Fruit fly (Drosophila melanogaster) whole organism, adult: Measurements from ENCODE around the gene ND-B16.6.
"Not testable (repeated sequence)": the region's sequence is repeated elsewhere in the genome, so short reads cannot be mapped to it uniquely, and the experiment has no call there.

ENCODE experiments used
- CG14711 ChIP-seq: fragments of 200-800 bp; sonication (Bioruptor generic); optimal IDR thresholded peaks from 2 replicates; lab custom pipeline; 2018; ENCODE audit warnings: missing biosample characterization, mild to moderate bottlenecking, missing genetic modification characterization, moderate library complexity
- CG33017 ChIP-seq: fragments of 200-800 bp; sonication (Bioruptor generic); optimal IDR thresholded peaks from 2 replicates; lab custom pipeline; 2018; ENCODE audit warnings: missing biosample characterization, mild to moderate bottlenecking, missing genetic modification characterization, moderate library complexity
- CG5204 ChIP-seq: fragments of 200-800 bp; sonication (Bioruptor generic); optimal IDR thresholded peaks from 2 replicates; lab custom pipeline; 2016; ENCODE audit warnings: missing biosample characterization, missing genetic modification characterization
- Clk ChIP-seq: fragments of 200-800 bp; sonication (Bioruptor generic); optimal IDR thresholded peaks from 2 replicates; lab custom pipeline; 2017; ENCODE audit warnings: missing biosample characterization, missing genetic modification characterization
- Crg-1 ChIP-seq: fragments of 200-800 bp; sonication (Bioruptor generic); optimal IDR thresholded peaks from 2 replicates; lab custom pipeline; 2016; ENCODE audit warnings: missing biosample characterization, missing genetic modification characterization
- Mnt ChIP-seq: fragments of 200-800 bp; sonication (Bioruptor generic); optimal IDR thresholded peaks from 2 replicates; lab custom pipeline; 2016; ENCODE audit warnings: missing biosample characterization, mild to moderate bottlenecking, missing genetic modification characterization
- cic ChIP-seq: fragments of 200-800 bp; sonication (Bioruptor generic); optimal IDR thresholded peaks from 2 replicates; lab custom pipeline; 2017; ENCODE audit warnings: missing biosample characterization, mild to moderate bottlenecking, missing genetic modification characterization, moderate library complexity
- cnc ChIP-seq, 2 experiments: fragments of >200 bp; optimal IDR thresholded peaks; 2 replicates each; lab custom pipeline; 2017
- kay ChIP-seq: fragments of 200-800 bp; sonication (Bioruptor generic); peaks from one replicate; lab custom pipeline; 2016; ENCODE audit warnings: missing biosample characterization, missing genetic modification characterization, borderline replicate concordance
- ovo ChIP-seq: fragments of 200-800 bp; sonication (Bioruptor generic); optimal IDR thresholded peaks from 2 replicates; lab custom pipeline; 2016; ENCODE audit warnings: missing biosample characterization, missing genetic modification characterization
- pad ChIP-seq: fragments of 200-800 bp; sonication (Bioruptor generic); optimal IDR thresholded peaks from 3 replicates; lab custom pipeline; 2017; ENCODE audit warnings: missing biosample characterization, missing genetic modification characterization, mild to moderate bottlenecking, moderate library complexity, missing genetic modification reagents
- tj ChIP-seq: fragments of 200-800 bp; sonication (Bioruptor generic); optimal IDR thresholded peaks from 3 replicates; lab custom pipeline; 2017; ENCODE audit warnings: missing biosample characterization, mild to moderate bottlenecking, missing genetic modification characterization, moderate library complexity
- toe ChIP-seq: fragments of 200-800 bp; sonication (Bioruptor generic); optimal IDR thresholded peaks from 2 replicates; lab custom pipeline; 2016; ENCODE audit warnings: missing biosample characterization, missing genetic modification characterization

DNA sequence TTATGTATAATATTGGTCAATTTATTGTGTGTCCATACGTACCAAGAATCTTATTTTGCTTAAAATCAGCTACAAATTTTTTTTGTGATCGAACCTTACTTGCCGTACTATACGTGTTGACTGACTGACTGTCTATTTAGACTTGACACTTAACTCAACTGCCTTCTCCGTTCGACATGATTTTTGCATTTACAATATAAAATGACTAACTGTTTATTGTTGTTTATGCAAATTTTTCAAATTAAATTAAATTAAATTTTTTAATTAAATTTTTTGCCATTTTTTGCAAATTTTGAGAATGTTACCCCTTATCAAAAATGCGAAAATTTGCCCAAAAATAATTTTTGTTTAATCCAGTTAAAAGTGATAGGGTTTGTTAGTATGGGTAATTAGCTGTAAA lies 49.8 kb upstream of the ND-B16.6 start, which contains the start of gene CG33669:
- not testable (repeated sequence) for TF ChIP-seq CG14711 (tag; lab: Kevin White, UChicago); tj; CG5204 (GFP tag; lab: Kevin White, UChicago); cnc (optimal IDR thresholded peaks at IDR 0.05; lab: Kevin White, UChicago); toe (GFP tag; lab: Kevin White, UChicago); Clk (GFP tag; lab: Kevin White, UChicago); cic (GFP tag; lab: Kevin White, UChicago); Crg-1 (GFP tag; lab: Kevin White, UChicago); CG33017 (tag; lab: Kevin White, UChicago); ovo (GFP tag; lab: Kevin White, UChicago); pad; kay; Mnt (GFP tag; lab: Kevin White, UChicago)
